Worm (Caenorhabditis elegans): ENCODE measurements around the gene T20D4.15.
"Not testable (repeated sequence)": the region's sequence is repeated elsewhere in the genome, so short reads cannot be mapped to it uniquely, and the experiment has no call there.

Gene T20D4.15

DNA sequence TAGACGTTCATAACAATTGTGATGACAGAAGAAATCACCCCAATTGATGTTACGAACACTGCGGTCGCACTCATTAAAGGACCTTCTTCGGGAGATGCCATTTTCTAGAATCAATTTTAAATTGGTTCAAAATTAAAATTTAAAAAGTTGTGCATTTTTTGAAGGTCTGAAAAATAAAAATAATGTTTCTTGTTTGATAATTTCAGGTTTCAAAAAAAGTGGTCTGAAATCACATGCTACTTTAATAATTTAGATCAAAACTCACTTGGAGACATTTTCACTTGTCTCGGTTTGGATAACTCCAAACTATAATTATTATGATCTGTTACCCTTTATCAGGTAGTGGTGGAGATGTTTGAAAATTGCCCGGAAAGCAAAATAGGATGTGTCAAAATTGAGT is 17.6 kb downstream of the T20D4.15 start, which contains the start of gene srbc-2:
Gene srbc-2 (minus strand): TSS at position 101 of the 400 bp plus-strand sequence.
- TF ChIP-seq unc-62 (GFP tag; optimal IDR thresholded peaks at IDR 0.05) = no peak

- no peak for TF ChIP-seq unc-62 (GFP tag; optimal IDR thresholded peaks at IDR 0.05)
These were observed 21.9 kb downstream of the T20D4.15 start, which contains the start of gene srx-121 for ce11 chrV:3372673-3373072. Gene srx-121 (minus strand): TSS chrV:3372773.

DNA sequence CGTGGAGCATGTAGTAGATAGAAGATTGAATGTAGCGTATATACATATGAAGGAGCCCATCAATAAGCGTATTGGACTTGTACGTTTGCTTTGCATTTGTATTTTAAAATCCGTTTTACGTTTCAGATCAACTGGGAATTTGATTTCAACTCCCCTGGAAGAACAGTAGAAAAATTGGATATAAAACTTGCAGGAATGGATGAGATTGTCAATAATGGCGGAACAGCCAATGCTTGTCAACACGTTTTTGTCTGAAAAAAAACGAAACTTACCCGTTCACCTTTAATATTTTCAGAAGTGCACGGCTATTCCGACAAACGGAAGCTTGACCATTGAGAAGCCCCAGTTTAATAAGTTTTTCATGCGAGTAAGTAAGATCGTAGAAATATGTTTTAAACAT is 26.8 kb downstream of the T20D4.15 start, which contains the start of gene C04E12.2:
Gene C04E12.2 (plus strand): TSS at position 301 of the 400 bp plus-strand sequence.
- not testable (repeated sequence) for TF ChIP-seq unc-62 (GFP tag; optimal IDR thresholded peaks at IDR 0.05)

- no peak for TF ChIP-seq unc-62 (GFP tag; optimal IDR thresholded peaks at IDR 0.05)
These were observed 32.1 kb downstream of the T20D4.15 start, which contains the start of gene C04E12.4 for ce11 chrV:3362475-3362874. Gene C04E12.4 (plus strand): TSS chrV:3362775.

DNA sequence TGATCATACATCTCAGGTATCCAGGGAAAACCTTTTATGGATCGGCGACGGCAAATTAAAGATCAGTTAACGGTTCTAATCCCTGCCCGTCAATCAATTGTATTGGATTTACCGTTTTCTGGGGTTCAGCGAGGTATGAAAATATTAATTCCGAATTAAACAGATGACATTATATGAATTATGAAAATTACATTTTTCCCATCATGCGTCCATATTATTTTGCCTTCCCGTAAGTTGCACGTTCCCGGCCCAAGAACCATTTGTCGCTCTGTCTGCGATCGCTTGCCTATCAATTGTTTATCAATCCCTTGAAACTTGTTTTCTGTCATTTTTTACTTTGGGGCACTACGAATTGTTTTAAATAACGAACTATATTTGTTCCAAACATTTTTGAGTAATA is 32.9 kb downstream of the T20D4.15 start:
- TF ChIP-seq unc-62 (GFP tag; optimal IDR thresholded peaks at IDR 0.05) = no peak

DNA sequence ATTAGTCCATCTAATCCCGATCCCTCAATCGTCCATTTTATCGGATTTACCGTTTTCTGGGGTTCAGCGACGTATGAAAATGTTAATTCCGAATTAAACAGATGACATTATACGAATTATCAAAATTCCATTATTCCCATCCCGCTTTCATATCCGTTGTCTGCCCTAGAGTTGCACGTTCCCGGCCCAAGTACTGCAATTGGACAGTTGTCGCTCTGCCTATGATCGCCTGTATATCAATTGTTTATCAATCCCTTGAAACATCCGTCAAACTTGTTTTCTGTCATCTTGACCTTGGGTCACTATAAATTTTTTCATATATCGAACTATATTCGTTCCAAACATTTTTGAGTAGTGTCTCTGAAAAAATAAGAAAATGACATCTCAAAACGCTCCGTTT is 36.3 kb downstream of the T20D4.15 start, which contains the start of gene C04E12.5:
Gene C04E12.5 (plus strand): TSS at position 301 of the 400 bp plus-strand sequence.
- TF ChIP-seq unc-62 (GFP tag; optimal IDR thresholded peaks at IDR 0.05) = no peak

DNA sequence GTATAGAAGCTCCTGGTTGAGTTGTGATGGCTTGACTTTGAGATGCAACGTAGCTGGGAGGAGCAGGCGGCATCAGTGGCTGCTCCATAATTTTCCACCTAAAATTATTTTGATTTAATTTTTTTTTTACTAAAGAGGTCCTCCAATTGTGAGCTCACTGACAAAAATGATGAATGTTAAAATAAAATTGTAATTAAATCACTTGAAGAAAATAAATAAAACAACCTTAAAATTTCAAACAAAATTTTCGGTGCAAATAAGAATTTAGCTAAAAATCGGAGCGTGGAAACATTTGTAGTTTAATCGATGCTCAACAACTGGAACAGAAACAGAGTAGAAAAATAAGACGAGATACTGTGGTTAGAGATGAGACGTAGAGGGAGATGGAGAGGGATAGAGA is 37.4 kb downstream of the T20D4.15 start, which contains the start of gene scrm-3:
Gene scrm-3 (minus strand): TSS at position 101 of the 400 bp plus-strand sequence.
- no peak for TF ChIP-seq unc-62 (GFP tag; optimal IDR thresholded peaks at IDR 0.05)

DNA sequence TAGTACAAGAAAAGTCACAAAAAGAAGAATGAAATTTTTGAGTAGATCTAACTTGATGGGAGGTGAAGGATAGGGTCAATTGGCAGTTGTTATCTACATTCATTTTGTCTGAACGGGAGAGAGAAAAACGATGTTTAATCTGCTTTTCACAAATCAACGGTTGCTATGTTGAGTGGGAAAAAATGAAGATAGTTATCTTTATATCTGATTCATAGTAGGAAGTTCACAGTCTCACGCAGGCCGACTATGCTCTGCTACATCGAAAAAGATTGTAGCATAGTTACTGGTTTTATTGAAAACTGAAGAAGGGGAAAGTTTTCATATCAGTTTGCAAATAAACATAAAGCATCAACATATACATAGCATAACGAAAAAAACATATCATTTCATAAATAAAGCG is 39.0 kb downstream of the T20D4.15 start:
- TF ChIP-seq unc-62 (GFP tag; optimal IDR thresholded peaks at IDR 0.05) = no peak

DNA sequence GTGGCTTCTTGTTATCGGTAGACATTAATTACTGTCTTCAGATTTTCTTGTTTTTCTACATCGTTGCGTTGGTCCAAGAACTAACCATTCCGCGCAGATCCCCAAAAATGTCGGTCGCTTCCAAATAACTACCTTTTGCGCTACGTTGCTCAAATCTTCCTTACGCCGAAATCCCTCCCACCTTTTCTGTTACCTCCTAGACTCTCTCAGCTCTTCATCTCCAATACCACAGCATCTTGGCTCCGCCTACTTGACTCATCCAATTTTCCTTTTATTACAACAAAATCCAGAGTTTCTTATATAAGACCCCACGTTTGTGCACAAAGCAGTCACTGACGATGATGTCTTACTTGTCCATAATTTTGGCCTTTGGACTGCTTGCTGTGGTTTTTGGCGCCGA is 41.6 kb downstream of the T20D4.15 start, which contains the start of gene C17B7.12:
Gene C17B7.12 (plus strand): TSS at position 301 of the 400 bp plus-strand sequence.
- no peak for TF ChIP-seq unc-62 (GFP tag; optimal IDR thresholded peaks at IDR 0.05)

ce11 chrV:3351266-3351665 is 43.3 kb downstream of the T20D4.15 start, which contains the start of gene str-63:
Gene str-63 (plus strand): TSS chrV:3351566.
- no peak for TF ChIP-seq unc-62 (GFP tag; optimal IDR thresholded peaks at IDR 0.05)

DNA sequence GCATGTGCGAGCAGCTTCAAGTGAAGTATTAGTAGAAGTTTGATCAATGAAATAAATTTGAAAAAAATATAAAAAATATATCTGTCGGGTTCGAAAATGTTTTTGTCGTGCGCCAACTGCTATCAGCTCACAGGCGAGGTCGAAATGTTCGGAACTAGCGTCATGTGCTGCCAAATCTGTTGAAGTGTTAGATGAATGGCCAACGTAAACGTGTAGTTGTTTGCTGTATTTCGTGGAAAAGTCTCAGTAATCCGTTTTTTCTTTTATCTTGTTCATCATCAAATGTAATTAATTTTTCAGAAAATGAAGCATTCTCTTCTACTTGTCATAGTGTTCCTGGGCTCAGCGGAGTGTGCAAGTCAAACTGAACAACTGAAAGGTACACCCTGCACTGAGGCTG is 44.7 kb downstream of the T20D4.15 start, which contains the start of gene C17B7.15:
Gene C17B7.15 (plus strand): TSS at position 301 of the 400 bp plus-strand sequence.
- no peak for TF ChIP-seq unc-62 (GFP tag; optimal IDR thresholded peaks at IDR 0.05)

DNA sequence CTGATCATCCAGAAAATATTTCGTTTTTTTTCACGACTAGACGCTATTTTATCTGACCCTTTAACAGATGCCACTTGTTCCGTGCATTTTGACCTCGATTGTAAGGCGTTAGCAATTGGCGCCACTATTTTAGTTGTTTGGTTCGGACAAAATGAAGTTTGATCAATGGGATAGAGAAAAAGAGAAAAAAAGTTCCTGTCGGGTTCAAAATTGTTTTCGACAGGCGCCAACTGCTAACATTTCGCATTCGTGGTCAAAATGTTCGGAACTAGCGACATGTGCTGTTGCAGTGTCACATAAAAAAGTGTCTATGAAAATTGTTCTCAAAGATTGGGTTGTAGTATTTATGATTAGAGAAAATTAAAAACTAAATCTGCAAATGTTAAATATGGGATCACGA is 47.1 kb downstream of the T20D4.15 start:
- no peak for TF ChIP-seq unc-62 (GFP tag; optimal IDR thresholded peaks at IDR 0.05)

ce11 chrV:3346434-3347019 is 48.0 kb downstream of the T20D4.15 start, which contains the start of gene fbxa-65:
Gene fbxa-65 (minus strand): TSS chrV:3346484.
- no peak for TF ChIP-seq unc-62 (GFP tag; optimal IDR thresholded peaks at IDR 0.05)

ce11 chrV:3344001-3344400 is 50.5 kb downstream of the T20D4.15 start:
- TF ChIP-seq unc-62 (GFP tag; optimal IDR thresholded peaks at IDR 0.05) = no peak

Measured in whole organism, dauer.